Worm (Caenorhabditis elegans): ENCODE data around the gene srd-51.

The srd-51 gene

DNA sequence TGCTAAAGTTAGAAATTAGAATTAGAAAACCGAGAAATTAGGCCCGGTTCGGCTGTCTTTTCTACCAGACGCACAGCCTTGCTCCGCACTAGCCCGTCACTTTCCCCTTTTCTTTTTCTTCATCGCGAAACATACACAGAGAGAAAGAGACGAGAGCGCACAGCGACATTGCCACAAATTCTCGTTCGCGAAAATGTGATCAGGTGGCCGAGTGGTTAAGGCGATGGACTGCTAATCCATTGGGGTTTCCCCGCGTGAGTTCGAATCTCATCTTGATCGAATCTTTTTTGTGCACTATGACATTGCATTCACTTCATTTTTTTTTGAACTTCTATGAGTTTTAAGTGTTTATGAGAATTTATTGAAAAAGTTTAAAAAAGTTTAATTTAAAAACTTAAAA lies 42.3 kb downstream of the srd-51 start (continued):
- TF ChIP-seq spr-1 (tag; optimal IDR thresholded peaks at IDR 0.05) (peak; percentile 44), T20F7.1 (GFP tag; optimal IDR thresholded peaks at IDR 0.05) (no peak), attf-4 (tag; optimal IDR thresholded peaks at IDR 0.05) (no peak), ztf-7 (tag; optimal IDR thresholded peaks at IDR 0.05) (peak; percentile 51)

DNA sequence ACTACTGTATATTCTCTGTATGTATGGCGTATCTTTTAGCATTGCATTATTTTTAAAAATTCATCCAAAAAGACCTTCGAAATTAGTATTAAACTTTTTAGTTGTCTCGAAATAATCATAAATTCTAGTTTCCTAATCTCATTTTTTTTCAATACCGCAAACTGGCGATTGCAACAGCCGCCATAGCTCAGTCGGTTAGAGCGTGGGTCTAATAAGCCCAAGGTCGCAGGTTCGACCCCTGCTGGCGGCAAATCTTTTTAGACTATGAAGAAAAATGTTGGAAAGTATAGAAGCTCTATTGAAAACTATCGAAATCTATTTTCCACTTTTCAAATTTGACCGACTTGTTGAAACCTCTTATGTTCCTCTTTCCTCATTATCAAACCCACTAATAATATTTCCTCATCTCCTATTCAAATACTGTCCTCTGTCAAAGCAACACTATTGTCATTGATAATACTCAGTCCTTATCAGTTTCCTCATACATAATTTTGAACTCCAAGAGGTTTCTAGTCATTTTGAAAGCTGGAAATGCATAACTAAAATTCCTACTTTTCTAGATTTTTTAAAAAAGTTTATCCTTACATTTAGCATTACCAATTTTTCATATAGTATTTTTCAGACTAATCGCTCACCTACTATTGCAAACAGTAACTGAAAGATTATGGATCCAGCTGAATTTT lies 48.8 kb downstream of the srd-51 start, which contains the start of gene jmjd-3.3:
Gene jmjd-3.3, plus strand, starts transcription at position 633 of the 683 bp plus-strand sequence.
- TF ChIP-seq attf-4 (tag; optimal IDR thresholded peaks at IDR 0.05): no peak
- TF ChIP-seq ceh-28 (tag; optimal IDR thresholded peaks at IDR 0.05): no peak
- TF ChIP-seq lin-39 (tag; optimal IDR thresholded peaks at IDR 0.05): no peak
- no peak for TF ChIP-seq nhr-237 (tag; optimal IDR thresholded peaks at IDR 0.05)
- no peak for TF ChIP-seq ama-1 (optimal IDR thresholded peaks at IDR 0.05)
- TF ChIP-seq daf-16 (GFP tag; optimal IDR thresholded peaks at IDR 0.05): no peak
- peak; percentile 0 for TF ChIP-seq daf-16 (tag; optimal IDR thresholded peaks at IDR 0.05)
- TF ChIP-seq ZK337.2 (GFP tag; IDR thresholded peaks at IDR 0.05): 0 out of 2 replicates have a peak, but pooled peaks have one; percentile 2

DNA sequence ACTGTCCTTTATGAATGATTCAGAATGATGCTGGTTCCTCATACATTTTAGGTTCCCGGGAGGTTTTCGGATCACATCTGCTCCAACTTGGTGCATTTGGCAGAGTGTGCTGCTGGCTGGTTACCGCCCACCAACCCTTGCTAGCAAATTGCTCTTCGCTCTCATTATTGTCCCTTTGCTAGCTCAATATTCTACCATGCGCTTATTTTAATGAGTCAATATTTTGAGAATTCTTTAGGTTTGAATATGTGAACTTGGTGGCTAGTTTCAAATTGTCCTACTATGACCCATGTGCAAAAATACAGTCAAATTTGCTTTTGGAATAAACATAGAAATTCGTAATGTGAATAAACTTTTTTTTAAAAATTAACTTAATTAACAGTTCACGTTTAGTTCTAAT lies 49.6 kb downstream of the srd-51 start:
- TF ChIP-seq cey-2 (tag; optimal IDR thresholded peaks at IDR 0.05; ENCODE audit: borderline replicate concordance, insufficient read depth) (no peak), aha-1 (tag) (no peak), tra-1 (GFP tag; IDR thresholded peaks at IDR 0.05) (no peak), ceh-62 (tag; optimal IDR thresholded peaks at IDR 0.05) (no peak), lin-38 (GFP tag; IDR thresholded peaks at IDR 0.05) (no peak), R02D3.7 (tag; optimal IDR thresholded peaks at IDR 0.05) (no peak)

Data from whole organism, L4 larva.